ENCODE assay signal across 6 worm cellular contexts in the genomic region with DNA sequence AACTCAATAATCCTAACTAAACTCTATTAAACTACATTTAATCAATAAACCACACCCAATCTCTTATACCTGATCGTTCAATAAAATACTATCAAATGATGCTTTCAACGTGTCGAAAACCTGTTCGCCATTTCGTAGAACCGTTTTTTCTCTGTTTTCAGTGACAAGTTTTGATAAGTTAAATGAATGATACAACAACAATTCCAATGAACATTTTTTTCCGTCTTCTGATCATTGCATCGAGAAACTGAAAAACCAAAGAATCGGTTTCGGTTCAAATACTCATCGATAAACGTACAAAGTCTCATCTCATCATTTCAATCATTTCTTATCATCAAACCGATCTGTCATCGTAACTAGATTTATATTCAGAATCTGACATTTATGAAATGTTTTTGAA.
TF ChIP-seq lines count a peak whose summit lies in the region.

No protein-coding gene starts in this region.

TF ChIP-seq in whole organism, L1 larva, 84 proteins besides CTCF, POLR2A, EP300 and RAD21 (continues in another document):
- TF ChIP-seq nhr-20 (tag; optimal IDR thresholded peaks at IDR 0.05; lab: Kevin White, UChicago) (peak; percentile 86), elt-3 (tag; optimal IDR thresholded peaks at IDR 0.05; lab: Kevin White, UChicago) (peak in 5 of 6 experiments; percentile 16 to 83 (median 64)), snu-23 (GFP tag; optimal IDR thresholded peaks at IDR 0.05; lab: Kevin White, UChicago) (peak; percentile 0), nhr-19 (GFP tag; conservative IDR thresholded peaks at IDR 0.05; lab: Robert Waterston, UW) (no peak), lin-35 (GFP tag; optimal IDR thresholded peaks at IDR 0.05; lab: Kevin White, UChicago) (peak in 1 of 2 experiments; percentile 21), nhr-85 (tag; lab: Kevin White, UChicago) (peak; percentile 86), nhr-90 (tag; optimal IDR thresholded peaks at IDR 0.05; lab: Kevin White, UChicago; ENCODE audit: poor library complexity) (peak; percentile 12), fkh-8 (tag; optimal IDR thresholded peaks at IDR 0.05; lab: Kevin White, UChicago) (no peak), grh-1 (GFP tag; IDR thresholded peaks at IDR 0.05; lab: Robert Waterston, UW) (no peak), dpl-1 (GFP tag; optimal IDR thresholded peaks at IDR 0.05; lab: Kevin White, UChicago) (no peak), lin-14 (GFP tag; optimal IDR thresholded peaks at IDR 0.05; lab: Kevin White, UChicago) (peak; percentile 26), blmp-1 (tag; optimal IDR thresholded peaks at IDR 0.05; lab: Kevin White, UChicago) (peak; percentile 34), nhr-71 (tag; optimal IDR thresholded peaks at IDR 0.05; lab: Kevin White, UChicago) (peak; percentile 43), F16B12.6 (tag; optimal IDR thresholded peaks at IDR 0.05; lab: Kevin White, UChicago) (no peak)

TF ChIP-seq in whole organism, L2 larva, 48 proteins besides CTCF, POLR2A, EP300 and RAD21:
- TF ChIP-seq crh-2 (tag; optimal IDR thresholded peaks at IDR 0.05; lab: Kevin White, UChicago) (peak; percentile 3), nhr-25 (tag; optimal IDR thresholded peaks at IDR 0.05; lab: Kevin White, UChicago) (peak; percentile 37), fos-1 (tag; optimal IDR thresholded peaks at IDR 0.05; lab: Kevin White, UChicago) (no peak), nhr-21 (tag; optimal IDR thresholded peaks at IDR 0.05; lab: Kevin White, UChicago) (peak; percentile 45), nhr-6 (tag; optimal IDR thresholded peaks at IDR 0.05; lab: Kevin White, UChicago) (no peak), sma-9 (GFP tag; optimal IDR thresholded peaks at IDR 0.05; lab: Kevin White, UChicago) (peak; percentile 66), sma-9 (tag; optimal IDR thresholded peaks at IDR 0.05; lab: Kevin White, UChicago) (no peak), sma-3 (GFP tag; optimal IDR thresholded peaks at IDR 0.05; lab: Kevin White, UChicago) (peak; percentile 14)

TF ChIP-seq in whole organism, L3 larva, 47 proteins besides CTCF, POLR2A, EP300 and RAD21:
- TF ChIP-seq skn-1 (tag; optimal IDR thresholded peaks at IDR 0.05; lab: Kevin White, UChicago) (no peak), lsy-12 (tag; optimal IDR thresholded peaks at IDR 0.05; lab: Kevin White, UChicago) (no peak), lin-39 (tag; optimal IDR thresholded peaks at IDR 0.05; lab: Kevin White, UChicago) (no peak), ztf-4 (tag; optimal IDR thresholded peaks at IDR 0.05; lab: Kevin White, UChicago) (no peak), hmg-11 (tag; optimal IDR thresholded peaks at IDR 0.05; lab: Kevin White, UChicago) (no peak), nhr-23 (tag; optimal IDR thresholded peaks at IDR 0.05; lab: Kevin White, UChicago) (peak; percentile 17), elt-3 (tag; optimal IDR thresholded peaks at IDR 0.05; lab: Kevin White, UChicago) (peak in 1 of 3 experiments; percentile 16), nhr-43 (tag; optimal IDR thresholded peaks at IDR 0.05; lab: Kevin White, UChicago; ENCODE audit: poor library complexity, severe bottlenecking) (peak; percentile 66)

TF ChIP-seq in whole organism, L4 larva, 104 proteins besides CTCF, POLR2A, EP300 and RAD21 (continues in another document):
- TF ChIP-seq nhr-42 (GFP tag; IDR thresholded peaks at IDR 0.05; lab: Robert Waterston, UW) (no peak), unc-62 (GFP tag; optimal IDR thresholded peaks at IDR 0.05 in 1 of 2; lab: Kevin White, UChicago) (peak in 1 of 2 experiments; percentile 81), unc-62 (tag; optimal IDR thresholded peaks at IDR 0.05; lab: Kevin White, UChicago) (no peak), T26A8.4 (GFP tag; IDR thresholded peaks at IDR 0.05; lab: Robert Waterston, UW) (no peak), lin-39 (tag; optimal IDR thresholded peaks at IDR 0.05; lab: Kevin White, UChicago) (no peak), pqm-1 (tag; optimal IDR thresholded peaks at IDR 0.05; lab: Kevin White, UChicago) (no peak), ctbp-1 (GFP tag; IDR thresholded peaks at IDR 0.05; lab: Robert Waterston, UW) (no peak), nhr-48 (tag; optimal IDR thresholded peaks at IDR 0.05; lab: Kevin White, UChicago) (peak; percentile 9), nhr-28 (tag; optimal IDR thresholded peaks at IDR 0.05; lab: Kevin White, UChicago) (no peak), madf-9 (GFP tag; conservative IDR thresholded peaks at IDR 0.05; lab: Robert Waterston, UW) (no peak), spr-3 (GFP tag; optimal IDR thresholded peaks at IDR 0.05; lab: Kevin White, UChicago) (no peak), nhr-111 (GFP tag; optimal IDR thresholded peaks at IDR 0.05; lab: Kevin White, UChicago) (no peak), daf-16 (GFP tag; optimal IDR thresholded peaks at IDR 0.05; lab: Kevin White, UChicago) (no peak), daf-16 (tag; optimal IDR thresholded peaks at IDR 0.05; lab: Kevin White, UChicago) (no peak), mep-1 (tag; optimal IDR thresholded peaks at IDR 0.05; lab: Kevin White, UChicago) (no peak), arid-1 (GFP tag; conservative IDR thresholded peaks at IDR 0.05; lab: Robert Waterston, UW) (no peak), T20F7.1 (GFP tag; optimal IDR thresholded peaks at IDR 0.05; lab: Kevin White, UChicago) (no peak), dmd-6 (GFP tag; IDR thresholded peaks at IDR 0.05; lab: Robert Waterston, UW) (peak; percentile 59; the same call in 1 of the 2 replicates), mxl-3 (GFP tag; optimal IDR thresholded peaks at IDR 0.05; lab: Kevin White, UChicago) (peak; percentile 73), nhr-10 (tag; optimal IDR thresholded peaks at IDR 0.05; lab: Kevin White, UChicago) (no peak), attf-4 (tag; optimal IDR thresholded peaks at IDR 0.05; lab: Kevin White, UChicago) (no peak)

TF ChIP-seq in whole organism, late embryonic, 69 proteins besides CTCF, POLR2A, EP300 and RAD21:
- TF ChIP-seq C08G9.2 (tag; optimal IDR thresholded peaks at IDR 0.05; lab: Kevin White, UChicago) (no peak), zip-5 (tag; optimal IDR thresholded peaks at IDR 0.05; lab: Kevin White, UChicago) (no peak), unc-86 (tag; optimal IDR thresholded peaks at IDR 0.05; lab: Kevin White, UChicago) (no peak), F13H6.1 (tag; optimal IDR thresholded peaks at IDR 0.05; lab: Kevin White, UChicago) (no peak), Y22D7AL.16 (tag; optimal IDR thresholded peaks at IDR 0.05; lab: Kevin White, UChicago) (no peak), hlh-8 (tag; optimal IDR thresholded peaks at IDR 0.05; lab: Kevin White, UChicago) (no peak), ceh-48 (tag; optimal IDR thresholded peaks at IDR 0.05; lab: Kevin White, UChicago) (no peak), unc-55 (GFP tag; optimal IDR thresholded peaks at IDR 0.05; lab: Kevin White, UChicago) (peak; percentile 28)
TF ChIP-seq in whole organism, late embryonic: peak in this region for 1.

TF ChIP-seq in whole organism, young adult, 124 proteins besides CTCF, POLR2A, EP300 and RAD21:
- peak; percentile 16 for TF ChIP-seq ztf-26 (tag; optimal IDR thresholded peaks at IDR 0.05; lab: Kevin White, UChicago)
- no peak for TF ChIP-seq ekl-4 (GFP tag; IDR thresholded peaks at IDR 0.05; lab: Robert Waterston, UW)
- TF ChIP-seq sptf-2 (GFP tag; optimal IDR thresholded peaks at IDR 0.05; lab: Kevin White, UChicago), result no peak
- peak; percentile 22 for TF ChIP-seq lin-40 (tag; optimal IDR thresholded peaks at IDR 0.05; lab: Kevin White, UChicago)
- no peak for TF ChIP-seq F55B11.4 (tag; optimal IDR thresholded peaks at IDR 0.05; lab: Kevin White, UChicago; ENCODE audit: borderline replicate concordance, insufficient read depth)
- TF ChIP-seq D2030.7 (GFP tag; IDR thresholded peaks at IDR 0.05; lab: Robert Waterston, UW), result no peak
- no peak for TF ChIP-seq nhr-120 (GFP tag; IDR thresholded peaks at IDR 0.05; lab: Robert Waterston, UW)
